Fruit fly (Drosophila melanogaster) whole organism, adult: ENCODE measurements around the gene CG46439.

Experiments
- CG11617 ChIP-seq: fragments of 200-800 bp; sonication (Bioruptor generic); optimal IDR thresholded peaks from 2 replicates; lab custom pipeline; 2017; ENCODE audit warnings: mild to moderate bottlenecking, missing biosample characterization, missing genetic modification reagents, missing genetic modification characterization
- CG12768 ChIP-seq: fragments of 200-800 bp; sonication (Bioruptor generic); optimal IDR thresholded peaks from 2 replicates; lab custom pipeline; 2017; ENCODE audit warnings: missing biosample characterization, missing genetic modification characterization, mild to moderate bottlenecking, moderate library complexity, missing genetic modification reagents
- CG14711 ChIP-seq: fragments of 200-800 bp; sonication (Bioruptor generic); optimal IDR thresholded peaks from 2 replicates; lab custom pipeline; 2018; ENCODE audit warnings: missing biosample characterization, mild to moderate bottlenecking, missing genetic modification characterization, moderate library complexity
- CG1620 ChIP-seq: fragments of 200-800 bp; sonication (Bioruptor generic); optimal IDR thresholded peaks from 2 replicates; lab custom pipeline; 2016; ENCODE audit warnings: missing biosample characterization, missing genetic modification characterization
- CG33017 ChIP-seq: fragments of 200-800 bp; sonication (Bioruptor generic); optimal IDR thresholded peaks from 2 replicates; lab custom pipeline; 2018; ENCODE audit warnings: missing biosample characterization, mild to moderate bottlenecking, missing genetic modification characterization, moderate library complexity
- CG5204 ChIP-seq: fragments of 200-800 bp; sonication (Bioruptor generic); optimal IDR thresholded peaks from 2 replicates; lab custom pipeline; 2016; ENCODE audit warnings: missing biosample characterization, missing genetic modification characterization
- CG7045 ChIP-seq: fragments of 200-800 bp; sonication (Bioruptor generic); optimal IDR thresholded peaks from 2 replicates; lab custom pipeline; 2017; ENCODE audit warnings: missing biosample characterization, mild to moderate bottlenecking, missing genetic modification characterization
- CG7101 ChIP-seq: fragments of 200-800 bp; sonication (Bioruptor generic); optimal IDR thresholded peaks from 2 replicates; lab custom pipeline; 2018; ENCODE audit warnings: missing biosample characterization, mild to moderate bottlenecking, missing genetic modification characterization, moderate library complexity
- Clk ChIP-seq: fragments of 200-800 bp; sonication (Bioruptor generic); optimal IDR thresholded peaks from 2 replicates; lab custom pipeline; 2017; ENCODE audit warnings: missing biosample characterization, missing genetic modification characterization
- Crg-1 ChIP-seq: fragments of 200-800 bp; sonication (Bioruptor generic); optimal IDR thresholded peaks from 2 replicates; lab custom pipeline; 2016; ENCODE audit warnings: missing biosample characterization, missing genetic modification characterization
- Hr96 ChIP-seq: fragments of 200-800 bp; sonication (Bioruptor generic); optimal IDR thresholded peaks from 2 replicates; lab custom pipeline; 2016; ENCODE audit warnings: missing biosample characterization, missing genetic modification characterization
- Mnt ChIP-seq: fragments of 200-800 bp; sonication (Bioruptor generic); optimal IDR thresholded peaks from 2 replicates; lab custom pipeline; 2016; ENCODE audit warnings: missing biosample characterization, mild to moderate bottlenecking, missing genetic modification characterization
- bab1 ChIP-seq: fragments of 200-800 bp; sonication (Bioruptor generic); optimal IDR thresholded peaks from 3 replicates; lab custom pipeline; 2019; ENCODE audit warnings: missing biosample characterization, mild to moderate bottlenecking, missing genetic modification characterization, moderate library complexity
- cic ChIP-seq: fragments of 200-800 bp; sonication (Bioruptor generic); optimal IDR thresholded peaks from 2 replicates; lab custom pipeline; 2017; ENCODE audit warnings: missing biosample characterization, mild to moderate bottlenecking, missing genetic modification characterization, moderate library complexity
- cnc ChIP-seq, 2 experiments: fragments of >200 bp; optimal IDR thresholded peaks; 2 replicates each; lab custom pipeline; 2017
- kay ChIP-seq: fragments of 200-800 bp; sonication (Bioruptor generic); peaks from one replicate; lab custom pipeline; 2016; ENCODE audit warnings: missing biosample characterization, missing genetic modification characterization, borderline replicate concordance
- ovo ChIP-seq: fragments of 200-800 bp; sonication (Bioruptor generic); optimal IDR thresholded peaks from 2 replicates; lab custom pipeline; 2016; ENCODE audit warnings: missing biosample characterization, missing genetic modification characterization
- pad ChIP-seq: fragments of 200-800 bp; sonication (Bioruptor generic); optimal IDR thresholded peaks from 3 replicates; lab custom pipeline; 2017; ENCODE audit warnings: missing biosample characterization, missing genetic modification characterization, mild to moderate bottlenecking, moderate library complexity, missing genetic modification reagents
- tj ChIP-seq: fragments of 200-800 bp; sonication (Bioruptor generic); optimal IDR thresholded peaks from 3 replicates; lab custom pipeline; 2017; ENCODE audit warnings: missing biosample characterization, mild to moderate bottlenecking, missing genetic modification characterization, moderate library complexity
- toe ChIP-seq: fragments of 200-800 bp; sonication (Bioruptor generic); optimal IDR thresholded peaks from 2 replicates; lab custom pipeline; 2016; ENCODE audit warnings: missing biosample characterization, missing genetic modification characterization

The CG46439 gene

DNA sequence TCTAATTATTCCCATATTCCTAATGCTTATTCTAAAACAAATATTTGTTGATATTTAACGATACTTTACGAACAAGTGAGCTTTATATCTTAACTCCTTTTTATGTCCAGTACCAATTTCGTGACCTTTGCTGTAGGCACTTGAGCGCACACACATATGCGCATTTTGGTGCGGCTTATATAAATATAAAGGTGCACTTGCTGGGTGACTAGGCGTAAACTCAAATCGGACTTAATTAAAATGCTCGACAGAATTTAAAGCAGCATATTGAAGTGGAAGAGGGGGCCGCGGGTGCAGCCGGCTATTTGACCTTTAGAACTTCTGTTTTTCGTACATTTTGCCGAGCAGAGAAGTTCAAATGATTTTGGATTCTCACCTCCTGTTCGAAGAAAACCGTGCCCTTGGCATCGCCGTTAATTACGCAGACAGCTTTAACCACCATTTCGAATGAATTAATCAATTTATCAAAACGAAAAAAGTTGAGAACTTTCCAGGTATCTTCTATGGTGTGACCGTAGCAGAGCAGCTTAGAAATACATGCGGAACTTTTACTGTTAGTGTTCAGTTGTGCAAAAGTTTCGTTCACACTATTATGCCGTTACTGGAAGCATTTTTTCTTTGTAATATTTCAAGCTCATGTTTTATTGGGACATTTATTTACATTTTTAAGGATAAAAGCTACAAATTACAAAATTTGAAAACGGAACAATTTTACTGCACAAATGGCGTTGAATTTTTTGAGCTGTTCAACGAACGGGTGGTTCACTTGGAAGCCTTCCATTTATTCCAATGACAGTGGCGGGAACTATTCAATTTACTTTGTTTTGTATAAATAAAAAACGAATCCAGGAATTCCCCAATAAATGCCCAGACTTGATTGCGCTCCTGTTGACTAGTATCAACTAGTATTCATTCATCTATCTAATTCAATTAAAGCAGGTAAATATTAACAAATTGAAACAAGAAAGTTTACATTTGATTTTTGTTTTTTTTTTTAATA is 17.5 kb upstream of the CG46439 start, which contains the start of gene Sod1:
TSS of gene Sod1 (minus strand) at position 543 of the 1,000 bp plus-strand sequence.
- peak; percentile 38 for TF ChIP-seq kay (GFP tag; lab: Kevin White, UChicago)
- TF ChIP-seq Crg-1: no peak
- TF ChIP-seq CG14711 (tag; lab: Kevin White, UChicago): no peak
- no peak for TF ChIP-seq Clk (GFP tag; lab: Kevin White, UChicago)
- peak; percentile 47 for TF ChIP-seq CG7101 (tag; lab: Kevin White, UChicago)
- TF ChIP-seq Hr96 (GFP tag; lab: Kevin White, UChicago): no peak
- no peak for TF ChIP-seq CG5204
- TF ChIP-seq Mnt (GFP tag; lab: Kevin White, UChicago): peak; percentile 32
- no peak for TF ChIP-seq CG33017 (tag; lab: Kevin White, UChicago)
- peak; percentile 92 for TF ChIP-seq CG12768 (GFP tag; lab: Kevin White, UChicago)
- peak; percentile 48 for TF ChIP-seq bab1 (GFP tag; lab: Kevin White, UChicago)
- peak; percentile 35 for TF ChIP-seq CG1620
- peak in 1 of 2 experiments; percentile 89 for TF ChIP-seq cnc (optimal IDR thresholded peaks at IDR 0.05; lab: Kevin White, UChicago)
- TF ChIP-seq CG7045: no peak
- TF ChIP-seq toe (GFP tag; lab: Kevin White, UChicago): no peak
- TF ChIP-seq CG11617: peak; percentile 58
- no peak for TF ChIP-seq pad (GFP tag; lab: Kevin White, UChicago)
- peak; percentile 28 for TF ChIP-seq cic (GFP tag; lab: Kevin White, UChicago)
- peak; percentile 37 for TF ChIP-seq tj (GFP tag; lab: Kevin White, UChicago)
- TF ChIP-seq ovo (GFP tag; lab: Kevin White, UChicago): peak; percentile 62

- TF ChIP-seq cnc (optimal IDR thresholded peaks at IDR 0.05; lab: Kevin White, UChicago) (no peak), Clk (GFP tag; lab: Kevin White, UChicago) (no peak), Mnt (GFP tag; lab: Kevin White, UChicago) (no peak), CG1620 (no peak), CG33017 (tag; lab: Kevin White, UChicago) (no peak), tj (GFP tag; lab: Kevin White, UChicago) (no peak), CG7045 (no peak), Crg-1 (no peak), kay (GFP tag; lab: Kevin White, UChicago) (no peak)
These were observed 16.4 kb upstream of the CG46439 start for dm6 chr3L:11112427-11112826.

DNA sequence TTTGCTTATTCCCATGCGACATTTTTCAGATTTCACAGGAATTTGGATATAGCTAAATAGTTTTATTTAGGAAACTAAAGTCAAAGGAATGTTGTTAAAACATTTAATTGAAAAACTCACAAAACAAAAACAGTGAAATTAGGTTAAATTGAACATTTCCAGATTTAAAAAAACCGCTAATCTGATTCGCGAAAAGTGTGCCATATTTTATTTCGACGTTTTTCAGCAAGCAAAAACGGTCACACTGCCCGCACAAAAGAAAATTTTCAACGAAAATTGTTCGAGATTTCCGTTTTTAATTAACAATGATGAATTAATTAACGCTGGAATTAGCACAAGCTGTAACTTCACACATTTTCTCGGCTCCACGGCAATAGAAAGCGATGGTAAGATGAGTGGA is 13.4 kb upstream of the CG46439 start, which contains the start of the genes CG34012 and emei:
TSS of gene CG34012 (minus strand) at position 52 of the 400 bp plus-strand sequence.
TSS of gene emei (plus strand) at position 237 of the 400 bp plus-strand sequence.
- TF ChIP-seq CG14711 (tag; lab: Kevin White, UChicago): no peak
- no peak for TF ChIP-seq tj (GFP tag; lab: Kevin White, UChicago)
- no peak for TF ChIP-seq CG11617
- TF ChIP-seq Clk (GFP tag; lab: Kevin White, UChicago): no peak
- TF ChIP-seq Mnt (GFP tag; lab: Kevin White, UChicago): no peak
- TF ChIP-seq CG1620: no peak
- TF ChIP-seq bab1 (GFP tag; lab: Kevin White, UChicago): no peak
- no peak for TF ChIP-seq cic (GFP tag; lab: Kevin White, UChicago)
- TF ChIP-seq cnc (optimal IDR thresholded peaks at IDR 0.05; lab: Kevin White, UChicago): no peak
- no peak for TF ChIP-seq Hr96 (GFP tag; lab: Kevin White, UChicago)
- no peak for TF ChIP-seq ovo (GFP tag; lab: Kevin White, UChicago)
- TF ChIP-seq kay (GFP tag; lab: Kevin White, UChicago): no peak
- TF ChIP-seq pad (GFP tag; lab: Kevin White, UChicago): no peak
- no peak for TF ChIP-seq toe (GFP tag; lab: Kevin White, UChicago)
- TF ChIP-seq CG12768 (GFP tag; lab: Kevin White, UChicago): no peak
- TF ChIP-seq CG7101 (tag; lab: Kevin White, UChicago): no peak

dm6 chr3L:11107935-11108334 is 11.9 kb upstream of the CG46439 start, which contains the start of gene CG12522:
TSS of gene CG12522 (plus strand) at chr3L:11108235.
- TF ChIP-seq pad (GFP tag; lab: Kevin White, UChicago) (no peak), cic (GFP tag; lab: Kevin White, UChicago) (no peak), cnc (optimal IDR thresholded peaks at IDR 0.05; lab: Kevin White, UChicago) (no peak), Hr96 (GFP tag; lab: Kevin White, UChicago) (no peak), toe (GFP tag; lab: Kevin White, UChicago) (no peak), CG7101 (tag; lab: Kevin White, UChicago) (no peak), kay (GFP tag; lab: Kevin White, UChicago) (no peak), CG5204 (no peak), ovo (GFP tag; lab: Kevin White, UChicago) (no peak), CG11617 (no peak), CG14711 (tag; lab: Kevin White, UChicago) (no peak), CG1620 (no peak), Crg-1 (no peak), Clk (GFP tag; lab: Kevin White, UChicago) (no peak), tj (GFP tag; lab: Kevin White, UChicago) (no peak), CG7045 (no peak), Mnt (GFP tag; lab: Kevin White, UChicago) (no peak)

DNA sequence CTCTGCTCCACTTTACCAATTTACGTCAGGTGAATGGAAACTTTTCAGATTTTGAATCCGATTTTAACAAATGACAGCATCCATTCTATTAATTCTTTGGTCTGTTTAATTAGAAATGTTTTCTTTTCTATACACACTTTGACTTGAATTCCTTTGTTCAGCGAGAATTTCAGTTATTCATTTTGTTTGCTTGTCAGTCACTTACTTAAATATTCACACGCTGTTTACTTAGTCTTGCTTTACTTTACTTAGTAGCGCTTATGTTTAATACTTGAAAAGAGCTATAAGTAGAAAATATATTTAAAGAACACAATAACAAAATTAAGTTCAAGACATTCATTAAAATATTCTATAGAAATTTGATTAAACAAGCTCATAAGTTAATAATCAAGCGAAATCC is 11.4 kb upstream of the CG46439 start, which contains the start of gene CG32073:
TSS of gene CG32073 (minus strand) at position 151 of the 400 bp plus-strand sequence.
- no peak for TF ChIP-seq bab1 (GFP tag; lab: Kevin White, UChicago)
- TF ChIP-seq CG14711 (tag; lab: Kevin White, UChicago): no peak
- no peak for TF ChIP-seq pad (GFP tag; lab: Kevin White, UChicago)
- no peak for TF ChIP-seq ovo (GFP tag; lab: Kevin White, UChicago)
